Fruit fly (Drosophila melanogaster) whole organism, embryonic: ENCODE results near the gene Srp19.

Experiments used
- Abd-B ChIP-seq: fragments of 200-800 bp; sonication (Bioruptor generic); optimal IDR thresholded peaks from 2 replicates; lab custom pipeline; 2018; ENCODE audit warnings: missing biosample characterization, mild to moderate bottlenecking, missing genetic modification characterization, moderate library complexity
- Adf1 ChIP-seq: fragments of 200-800 bp; sonication (Bioruptor generic); IDR thresholded peaks from 2 replicates; pipeline ENCODE4 v1.3.6; 2022; ENCODE audit warnings: missing biosample characterization, missing genetic modification characterization
- Atf6 ChIP-seq: fragments of 200-800 bp; sonication (Bioruptor generic); IDR thresholded peaks from 2 replicates; pipeline ENCODE4 v1.3.6; 2022; ENCODE audit warnings: missing biosample characterization, missing genetic modification characterization
- Awh ChIP-seq: fragments of 200-800 bp; sonication (Bioruptor generic); IDR thresholded peaks from 2 replicates; pipeline ENCODE4, ENCODE4 v1.3.6; 2022; ENCODE audit warnings: missing biosample characterization, missing genetic modification characterization
- CG10209 ChIP-seq: fragments of 200-800 bp; sonication (Bioruptor generic); optimal IDR thresholded peaks from 3 replicates; lab custom pipeline; 2017; ENCODE audit warnings: missing biosample characterization, mild to moderate bottlenecking, missing genetic modification characterization, missing genetic modification reagents
- CG10543 ChIP-seq: fragments of 200-800 bp; sonication (Bioruptor generic); optimal IDR thresholded peaks from 3 replicates; lab custom pipeline; 2017; ENCODE audit warnings: missing biosample characterization, mild to moderate bottlenecking, missing genetic modification characterization, moderate library complexity
- CG10979 ChIP-seq: fragments of 200-800 bp; sonication (Bioruptor generic); optimal IDR thresholded peaks from 2 replicates; lab custom pipeline; 2018; ENCODE audit warnings: missing biosample characterization, mild to moderate bottlenecking, missing genetic modification characterization, moderate library complexity
- CG11247 ChIP-seq: fragments of 200-800 bp; sonication (Bioruptor generic); IDR thresholded peaks from 2 replicates; pipeline ENCODE4 v1.3.6; 2022; ENCODE audit warnings: missing biosample characterization, missing genetic modification characterization
- CG11398 ChIP-seq: fragments of 200-800 bp; sonication (Bioruptor generic); optimal IDR thresholded peaks from 2 replicates; lab custom pipeline; 2016; ENCODE audit warnings: missing biosample characterization, missing genetic modification characterization
- CG12219 ChIP-seq: fragments of 200-800 bp; sonication (Bioruptor generic); optimal IDR thresholded peaks from 3 replicates; lab custom pipeline; 2018; ENCODE audit warnings: missing biosample characterization, mild to moderate bottlenecking, missing genetic modification characterization
- CG14710 ChIP-seq: fragments of 200-800 bp; sonication (Bioruptor generic); optimal IDR thresholded peaks from 3 replicates; lab custom pipeline; 2019; ENCODE audit warnings: missing biosample characterization, mild to moderate bottlenecking, missing genetic modification characterization, moderate library complexity
- CG1647 ChIP-seq: fragments of 200-800 bp; sonication (Bioruptor generic); optimal IDR thresholded peaks from 3 replicates; lab custom pipeline; 2016; ENCODE audit warnings: missing biosample characterization, missing genetic modification characterization
- CG1792 ChIP-seq: fragments of 200-800 bp; sonication (Bioruptor generic); optimal IDR thresholded peaks from 2 replicates; lab custom pipeline; 2016; ENCODE audit warnings: missing biosample characterization, missing genetic modification characterization
- CG2116 ChIP-seq: fragments of 200-800 bp; sonication (Bioruptor generic); optimal IDR thresholded peaks from 3 replicates; lab custom pipeline; 2018; ENCODE audit warnings: missing biosample characterization, mild to moderate bottlenecking, missing genetic modification characterization
- CG2202 ChIP-seq: fragments of 200-800 bp; sonication (Bioruptor generic); optimal IDR thresholded peaks from 2 replicates; lab custom pipeline; 2018; ENCODE audit warnings: missing biosample characterization, mild to moderate bottlenecking, missing genetic modification characterization
- CG2678 ChIP-seq: fragments of 200-800 bp; sonication (Bioruptor generic); optimal IDR thresholded peaks from 3 replicates; lab custom pipeline; 2019; ENCODE audit warnings: missing biosample characterization, mild to moderate bottlenecking, missing genetic modification characterization, moderate library complexity
- CG32767 ChIP-seq: fragments of 200-800 bp; sonication (Bioruptor generic); IDR thresholded peaks from 2 replicates; pipeline ENCODE4 v1.3.6; 2022; ENCODE audit warnings: missing biosample characterization, missing genetic modification characterization
- CG33213 ChIP-seq: fragments of 200-800 bp; sonication (Bioruptor generic); optimal IDR thresholded peaks from 3 replicates; lab custom pipeline; 2016; ENCODE audit warnings: missing biosample characterization, missing genetic modification characterization
- CG34376 ChIP-seq: fragments of 200-800 bp; sonication (Bioruptor generic); optimal IDR thresholded peaks from 2 replicates; lab custom pipeline; 2018; ENCODE audit warnings: missing biosample characterization, mild to moderate bottlenecking, missing genetic modification characterization
- CG3726 ChIP-seq: fragments of 200-800 bp; sonication (Bioruptor generic); IDR thresholded peaks from 3 replicates; pipeline ENCODE4, ENCODE4 v1.3.6; 2022; ENCODE audit warnings: missing biosample characterization, missing genetic modification characterization
- CG3838 ChIP-seq: fragments of 200-800 bp; sonication (Bioruptor generic); optimal IDR thresholded peaks from 3 replicates; lab custom pipeline; 2016; ENCODE audit warnings: missing biosample characterization, missing genetic modification characterization
- CG43689 ChIP-seq: fragments of 200-800 bp; sonication (Bioruptor generic); IDR thresholded peaks from 2 replicates; pipeline ENCODE4 v1.3.6; 2022; ENCODE audit warnings: missing biosample characterization, missing genetic modification characterization
- CG4730 ChIP-seq: fragments of 200-800 bp; sonication (Bioruptor generic); IDR thresholded peaks from 2 replicates; pipeline ENCODE4 v1.3.6; 2022; ENCODE audit warnings: missing biosample characterization, missing genetic modification characterization
- CG6654 ChIP-seq: fragments of 200-800 bp; sonication (Bioruptor generic); optimal IDR thresholded peaks from 2 replicates; lab custom pipeline; 2017; ENCODE audit warnings: missing biosample characterization, mild to moderate bottlenecking, missing genetic modification characterization
- CG6813 ChIP-seq: fragments of 200-800 bp; sonication (Bioruptor generic); optimal IDR thresholded peaks from 2 replicates; lab custom pipeline; 2017; ENCODE audit warnings: missing biosample characterization, missing genetic modification characterization, mild to moderate bottlenecking, moderate library complexity, missing genetic modification reagents
- CG9215 ChIP-seq: fragments of 200-800 bp; sonication (Bioruptor generic); IDR thresholded peaks from 2 replicates; pipeline ENCODE4 v1.3.6; 2022; ENCODE audit warnings: missing biosample characterization, missing genetic modification characterization
- CG9932 ChIP-seq: fragments of 200-800 bp; sonication (Bioruptor generic); IDR thresholded peaks from 2 replicates; pipeline ENCODE4 v1.3.6; 2022; ENCODE audit warnings: missing biosample characterization, missing genetic modification characterization
- Chrac-16 ChIP-seq: fragments of 200-800 bp; sonication (Bioruptor generic); optimal IDR thresholded peaks from 3 replicates; lab custom pipeline; 2016; ENCODE audit warnings: missing biosample characterization, missing genetic modification characterization
- Dek ChIP-seq: fragments of 200-800 bp; sonication (Bioruptor generic); optimal IDR thresholded peaks from 3 replicates; lab custom pipeline; 2019; ENCODE audit warnings: missing biosample characterization, mild to moderate bottlenecking, missing genetic modification characterization, moderate library complexity
- Doc3 ChIP-seq: fragments of 200-800 bp; sonication (Bioruptor generic); IDR thresholded peaks from 3 replicates; pipeline ENCODE4 v1.3.6; 2022; ENCODE audit warnings: missing biosample characterization, missing genetic modification characterization; ENCODE audit not compliant: partially characterized antibody
- Eip74EF ChIP-seq, 2 experiments: fragments of 200-800 bp in 1 of 2; fragments of >200 bp in 1 of 2; sonication (Bioruptor generic) in 1 of 2; optimal IDR thresholded peaks; 2 replicates each; lab custom pipeline; 2017 to 2019; ENCODE audit warnings: missing biosample characterization in 2 of 2, missing genetic modification characterization in 2 of 2, mild to moderate bottlenecking in 1 of 2, moderate library complexity in 1 of 2
- Gsc ChIP-seq: fragments of 200-800 bp; sonication (Bioruptor generic); IDR thresholded peaks from 2 replicates; pipeline ENCODE4 v1.3.6; 2022; ENCODE audit warnings: missing biosample characterization, missing genetic modification characterization
- Gug ChIP-seq: fragments of 200-800 bp; sonication (Bioruptor generic); IDR thresholded peaks from 4 replicates; pipeline ENCODE4 v1.3.6; 2022; ENCODE audit warnings: missing biosample characterization, missing genetic modification characterization
- MBD-R2 ChIP-seq: fragments of 200-800 bp; sonication (Bioruptor generic); IDR thresholded peaks from 2 replicates; pipeline ENCODE4 v1.3.6; 2022; ENCODE audit warnings: missing biosample characterization, missing genetic modification characterization
- NC2β ChIP-seq: fragments of 200-800 bp; sonication (Bioruptor generic); optimal IDR thresholded peaks from 2 replicates; lab custom pipeline; 2016; ENCODE audit warnings: missing biosample characterization, missing genetic modification characterization
- Sox100B ChIP-seq: fragments of 200-800 bp; sonication (Bioruptor generic); optimal IDR thresholded peaks from 3 replicates; lab custom pipeline; 2018; ENCODE audit warnings: missing biosample characterization, mild to moderate bottlenecking, missing genetic modification characterization
- ac ChIP-seq: fragments of 200-800 bp; sonication (Bioruptor generic); optimal IDR thresholded peaks from 3 replicates; lab custom pipeline; 2017; ENCODE audit warnings: missing biosample characterization, mild to moderate bottlenecking, missing genetic modification characterization
- dmrt99B ChIP-seq: fragments of 200-800 bp; sonication (Bioruptor generic); optimal IDR thresholded peaks from 2 replicates; lab custom pipeline; 2018; ENCODE audit warnings: missing biosample characterization, mild to moderate bottlenecking, missing genetic modification characterization, moderate library complexity
- dysf ChIP-seq: fragments of 200-800 bp; sonication (Bioruptor generic); IDR thresholded peaks from 3 replicates; pipeline ENCODE4 v1.3.6; 2022; ENCODE audit warnings: missing biosample characterization, missing genetic modification characterization
- lola ChIP-seq, 3 experiments: fragments of >200 bp in 2 of 3; fragments of 200-800 bp in 1 of 3; sonication (Bioruptor generic) in 1 of 3; optimal IDR thresholded peaks; 2 replicates each; lab custom pipeline; 2017 to 2019; ENCODE audit warnings: missing biosample characterization in 3 of 3, missing genetic modification characterization in 3 of 3, mild to moderate bottlenecking in 1 of 3, moderate library complexity in 1 of 3
- mam ChIP-seq: fragments of 200-800 bp; sonication (Bioruptor generic); optimal IDR thresholded peaks from 3 replicates; lab custom pipeline; 2016; ENCODE audit warnings: missing biosample characterization, missing genetic modification characterization
- mld ChIP-seq: fragments of 200-800 bp; sonication (Bioruptor generic); IDR thresholded peaks from 3 replicates; pipeline ENCODE4 v1.3.6; 2022; ENCODE audit warnings: missing biosample characterization, missing genetic modification characterization; ENCODE audit not compliant: partially characterized antibody
- nom ChIP-seq: fragments of 200-800 bp; sonication (Bioruptor generic); optimal IDR thresholded peaks from 2 replicates; lab custom pipeline; 2017; ENCODE audit warnings: missing biosample characterization, missing genetic modification characterization, mild to moderate bottlenecking, moderate library complexity, missing genetic modification reagents
- otp ChIP-seq: fragments of 200-800 bp; sonication (Bioruptor generic); IDR thresholded peaks from 3 replicates; pipeline ENCODE4, ENCODE4 v1.3.6; 2022; ENCODE audit warnings: missing biosample characterization, missing genetic modification characterization
- pita ChIP-seq: fragments of 200-800 bp; sonication (Bioruptor generic); optimal IDR thresholded peaks from 2 replicates; lab custom pipeline; 2017; ENCODE audit warnings: missing biosample characterization, mild to moderate bottlenecking, missing genetic modification characterization
- pum ChIP-seq: fragments of 200-800 bp; sonication (Bioruptor generic); optimal IDR thresholded peaks from 2 replicates; lab custom pipeline; 2016; ENCODE audit warnings: missing biosample characterization, missing genetic modification characterization
- row ChIP-seq: fragments of 200-800 bp; sonication (Bioruptor generic); IDR thresholded peaks from 3 replicates; pipeline ENCODE4 v1.3.6; 2022; ENCODE audit warnings: missing biosample characterization, missing genetic modification characterization
- salm ChIP-seq: fragments of 200-800 bp; sonication (Bioruptor generic); optimal IDR thresholded peaks from 2 replicates; lab custom pipeline; 2018; ENCODE audit warnings: missing biosample characterization, mild to moderate bottlenecking, missing genetic modification characterization
- slbo ChIP-seq: fragments of 200-800 bp; sonication (Bioruptor generic); IDR thresholded peaks from 2 replicates; pipeline ENCODE4 v1.3.6; 2022; ENCODE audit warnings: missing biosample characterization, missing genetic modification characterization
- so ChIP-seq: fragments of 200-800 bp; sonication (Bioruptor generic); IDR thresholded peaks from 3 replicates; pipeline ENCODE4 v1.3.6; 2022; ENCODE audit warnings: missing biosample characterization, missing genetic modification characterization
- vnd ChIP-seq: fragments of 200-800 bp; sonication (Bioruptor generic); IDR thresholded peaks from 3 replicates; pipeline ENCODE4 v1.3.6; 2022; ENCODE audit warnings: missing biosample characterization, missing genetic modification characterization; ENCODE audit not compliant: partially characterized antibody

Gene Srp19

dm6 chr3L:7344965-7345427 lies 2.8 kb downstream of the Srp19 start, which contains the start of gene Cln7 (continued):
- TF ChIP-seq CG1647 (GFP tag; lab: Kevin White, UChicago) (no peak), ac (peak; percentile 8), CG1792 (GFP tag; lab: Kevin White, UChicago) (no peak), Doc3 (GFP tag; lab: Robert Waterston, UW) (no peak), Atf6 (GFP tag; lab: Robert Waterston, UW) (peak; percentile 56), CG10543 (peak; percentile 56), dysf (no peak; the same call in 2 of the 3 replicates), Abd-B (GFP tag; lab: Kevin White, UChicago) (no peak), CG6813 (GFP tag; lab: Kevin White, UChicago) (peak; percentile 14), otp (GFP tag; lab: Robert Waterston, UW) (peak; percentile 59; the same call in 1 of the 3 replicates), CG4730 (GFP tag; lab: Robert Waterston, UW) (no peak), slbo (no peak), CG12219 (GFP tag; lab: Kevin White, UChicago) (peak; percentile 16), Adf1 (GFP tag; lab: Robert Waterston, UW) (peak; percentile 85), CG33213 (GFP tag; lab: Kevin White, UChicago) (no peak), CG2116 (GFP tag; lab: Kevin White, UChicago) (peak; percentile 5), row (no peak; the same call in 2 of the 3 replicates), Gsc (GFP tag; lab: Robert Waterston, UW) (no peak), CG32767 (GFP tag; lab: Robert Waterston, UW) (peak; percentile 74; the same call in 1 of the 2 replicates), CG3726 (GFP tag; lab: Robert Waterston, UW) (no peak), CG10979 (tag; lab: Kevin White, UChicago) (peak; percentile 53), CG9215 (GFP tag; lab: Robert Waterston, UW) (no peak), Gug (GFP tag; lab: Robert Waterston, UW) (no peak), CG2202 (tag; lab: Kevin White, UChicago) (no peak), so (GFP tag; lab: Robert Waterston, UW) (no peak; the same call in 2 of the 3 replicates), Awh (GFP tag; lab: Robert Waterston, UW) (no peak), mld (GFP tag; lab: Robert Waterston, UW) (no peak), vnd (GFP tag; lab: Robert Waterston, UW) (no peak), pum (GFP tag; lab: Kevin White, UChicago) (no peak), CG10209 (GFP tag; lab: Kevin White, UChicago) (no peak), dmrt99B (tag; lab: Kevin White, UChicago) (no peak), salm (tag; lab: Kevin White, UChicago) (peak; percentile 7), CG34376 (GFP tag; lab: Kevin White, UChicago) (peak; percentile 69), CG3838 (no peak), CG11398 (peak; percentile 26), CG43689 (GFP tag; lab: Robert Waterston, UW) (no peak), CG9932 (GFP tag; lab: Robert Waterston, UW) (no peak), CG14710 (tag; lab: Kevin White, UChicago) (peak; percentile 20), CG6654 (GFP tag; lab: Kevin White, UChicago) (no peak), lola (GFP tag; optimal IDR thresholded peaks at IDR 0.05; lab: Kevin White, UChicago) (no peak), Chrac-16 (no peak), CG2678 (tag; lab: Kevin White, UChicago) (no peak), CG11247 (GFP tag; lab: Robert Waterston, UW) (no peak), mam (GFP tag; lab: Kevin White, UChicago) (no peak), MBD-R2 (GFP tag; lab: Robert Waterston, UW) (no peak), Eip74EF (GFP tag; optimal IDR thresholded peaks at IDR 0.05; lab: Kevin White, UChicago) (peak in 1 of 2 experiments; percentile 29), nom (GFP tag; lab: Kevin White, UChicago) (peak; percentile 88), NC2β (no peak), Sox100B (GFP tag; lab: Kevin White, UChicago) (no peak), pita (GFP tag; lab: Kevin White, UChicago) (no peak), Dek (tag; lab: Kevin White, UChicago) (no peak)
